Worm (Caenorhabditis elegans) whole organism, late embryonic: ENCODE data around the gene sto-1.

Experiments
- C08G9.2 ChIP-seq: sonication (generic microtip); optimal IDR thresholded peaks from 2 replicates; lab custom pipeline; 2016; ENCODE audit warnings: mild to moderate bottlenecking, missing genetic modification characterization, moderate library complexity, missing compliant biosample characterization
- C38D4.7 ChIP-seq: fragments of 200-800 bp; sonication (Bioruptor generic); optimal IDR thresholded peaks from 2 replicates; lab custom pipeline; 2018; ENCODE audit warnings: mild to moderate bottlenecking, missing genetic modification characterization, moderate library complexity, missing compliant biosample characterization
- K09A11.1 ChIP-seq: sonication (generic microtip); optimal IDR thresholded peaks from 2 replicates; lab custom pipeline; 2017; ENCODE audit warnings: antibody characterized with exemption, mild to moderate bottlenecking, missing genetic modification characterization, missing compliant biosample characterization; ENCODE audit not compliant: insufficient read depth
- T23F11.4 ChIP-seq: fragments of 200-800 bp; sonication (Bioruptor generic); optimal IDR thresholded peaks from 2 replicates; lab custom pipeline; 2018; ENCODE audit warnings: mild to moderate bottlenecking, missing genetic modification characterization, missing compliant biosample characterization
- Y22D7AL.16 ChIP-seq: sonication (generic microtip); optimal IDR thresholded peaks from 2 replicates; lab custom pipeline; 2016; ENCODE audit warnings: missing genetic modification characterization, missing compliant biosample characterization
- ahr-1 ChIP-seq: sonication (generic microtip); optimal IDR thresholded peaks from 2 replicates; lab custom pipeline; 2016; ENCODE audit warnings: missing genetic modification characterization, missing compliant biosample characterization
- ceh-14 ChIP-seq: sonication (generic microtip); optimal IDR thresholded peaks from 2 replicates; lab custom pipeline; 2016; ENCODE audit warnings: missing genotype, missing genetic modification characterization, missing compliant biosample characterization
- ceh-19 ChIP-seq: fragments of 200-800 bp; sonication (Bioruptor generic); optimal IDR thresholded peaks from 2 replicates; lab custom pipeline; 2018; ENCODE audit warnings: mild to moderate bottlenecking, missing genetic modification characterization, missing compliant biosample characterization
- ceh-2 ChIP-seq: sonication (generic microtip); optimal IDR thresholded peaks from 2 replicates; lab custom pipeline; 2016; ENCODE audit warnings: missing genotype, missing genetic modification characterization, missing compliant biosample characterization
- ceh-24 ChIP-seq: sonication (generic microtip); optimal IDR thresholded peaks from 2 replicates; lab custom pipeline; 2016; ENCODE audit warnings: mild to moderate bottlenecking, missing genetic modification characterization, missing compliant biosample characterization
- ceh-31 ChIP-seq: sonication (generic microtip); optimal IDR thresholded peaks from 2 replicates; lab custom pipeline; 2016; ENCODE audit warnings: missing genetic modification characterization, missing compliant biosample characterization
- ceh-45 ChIP-seq: fragments of 200-800 bp; sonication (Bioruptor generic); IDR thresholded peaks from 2 replicates; pipeline ENCODE4 v1.3.6; 2022; ENCODE audit warnings: missing genetic modification reagents, missing genetic modification characterization, missing compliant biosample characterization
- ceh-48 ChIP-seq: sonication (generic microtip); optimal IDR thresholded peaks from 2 replicates; lab custom pipeline; 2016; ENCODE audit warnings: missing genetic modification characterization, inconsistent platforms, missing compliant biosample characterization
- che-1 ChIP-seq: sonication (generic microtip); optimal IDR thresholded peaks from 2 replicates; lab custom pipeline; 2016; ENCODE audit warnings: mild to moderate bottlenecking, missing genetic modification characterization, missing compliant biosample characterization
- elt-2 ChIP-seq: sonication (generic microtip); optimal IDR thresholded peaks from 2 replicates; lab custom pipeline; 2016; ENCODE audit warnings: missing genetic modification reagents, missing genetic modification characterization, missing compliant biosample characterization
- elt-4 ChIP-seq: sonication (generic microtip); optimal IDR thresholded peaks from 2 replicates; lab custom pipeline; 2016; ENCODE audit warnings: missing genetic modification characterization, missing compliant biosample characterization
- ets-4 ChIP-seq: sonication (generic microtip); optimal IDR thresholded peaks from 2 replicates; lab custom pipeline; 2016; ENCODE audit warnings: missing genetic modification characterization, missing compliant biosample characterization
- eyg-1 ChIP-seq: sonication (generic microtip); optimal IDR thresholded peaks from 2 replicates; lab custom pipeline; 2016; ENCODE audit warnings: missing genotype, missing genetic modification characterization, missing compliant biosample characterization
- hlh-13 ChIP-seq: fragments of 200-800 bp; sonication (Bioruptor generic); optimal IDR thresholded peaks from 2 replicates; lab custom pipeline; 2018; ENCODE audit warnings: mild to moderate bottlenecking, missing genetic modification characterization, missing compliant biosample characterization
- hlh-15 ChIP-seq: sonication (generic microtip); optimal IDR thresholded peaks from 2 replicates; lab custom pipeline; 2016; ENCODE audit warnings: missing genetic modification characterization, missing compliant biosample characterization
- hlh-8 ChIP-seq: sonication (generic microtip); optimal IDR thresholded peaks from 2 replicates; lab custom pipeline; 2016; ENCODE audit warnings: missing genotype, missing genetic modification characterization, missing compliant biosample characterization
- lin-11 ChIP-seq: fragments of 200-800 bp; sonication (Bioruptor generic); optimal IDR thresholded peaks from 2 replicates; lab custom pipeline; 2018; ENCODE audit warnings: mild to moderate bottlenecking, missing genetic modification characterization, missing compliant biosample characterization
- madf-2 ChIP-seq: sonication (generic microtip); optimal IDR thresholded peaks from 2 replicates; lab custom pipeline; 2017; ENCODE audit warnings: missing genetic modification characterization, missing compliant biosample characterization
- mec-3 ChIP-seq: sonication (generic microtip); optimal IDR thresholded peaks from 2 replicates; lab custom pipeline; 2016; ENCODE audit warnings: borderline replicate concordance, missing genetic modification characterization, missing compliant biosample characterization
- nfya-1 ChIP-seq: sonication (generic microtip); optimal IDR thresholded peaks from 2 replicates; lab custom pipeline; 2017; ENCODE audit warnings: missing genetic modification characterization, mild to moderate bottlenecking, missing compliant biosample characterization, antibody characterized with exemption, moderate library complexity
- npax-4 ChIP-seq: sonication (generic microtip); optimal IDR thresholded peaks from 2 replicates; lab custom pipeline; 2016; ENCODE audit warnings: missing genetic modification characterization, missing compliant biosample characterization
- pag-3 ChIP-seq: sonication (generic microtip); optimal IDR thresholded peaks from 2 replicates; lab custom pipeline; 2016; ENCODE audit warnings: missing compliant biosample characterization, missing genetic modification characterization, borderline replicate concordance
- pat-9 ChIP-seq: fragments of 200-800 bp; sonication (Bioruptor generic); optimal IDR thresholded peaks from 2 replicates; lab custom pipeline; 2018; ENCODE audit warnings: mild to moderate bottlenecking, missing genetic modification characterization, moderate library complexity, missing compliant biosample characterization
- pax-1 ChIP-seq: fragments of 150-350 bp; optimal IDR thresholded peaks from 2 replicates; lab custom pipeline; 2014; ENCODE audit warnings: missing biosample characterization, missing genetic modification characterization
- pha-4 ChIP-seq: fragments of 150-350 bp; optimal IDR thresholded peaks from 2 replicates; lab custom pipeline; 2018; ENCODE audit warnings: missing biosample characterization, missing genetic modification reagents, missing genetic modification characterization
- sox-2 ChIP-seq: fragments of 200-800 bp; sonication (Bioruptor generic); IDR thresholded peaks from 2 replicates; pipeline ENCODE4 v1.3.6; 2022; ENCODE audit warnings: missing genetic modification reagents, missing genetic modification characterization, missing compliant biosample characterization
- sox-4 ChIP-seq: sonication (generic microtip); optimal IDR thresholded peaks from 2 replicates; lab custom pipeline; 2017; ENCODE audit warnings: mild to moderate bottlenecking, missing genetic modification characterization, inconsistent platforms, missing compliant biosample characterization
- tbx-7 ChIP-seq: sonication (generic microtip); optimal IDR thresholded peaks from 2 replicates; lab custom pipeline; 2016; ENCODE audit warnings: missing genotype, missing genetic modification characterization, missing compliant biosample characterization
- unc-3 ChIP-seq, 2 experiments: fragments of 200-800 bp in 1 of 2; sonication (Bioruptor generic) in 1 of 2; sonication (generic microtip) in 1 of 2; conservative IDR thresholded peaks in 1 of 2; optimal IDR thresholded peaks in 1 of 2; 2 replicates each; pipeline versions ENCODE4 v1.3.6 to Lab custom; 2016 to 2022; ENCODE audit warnings: missing compliant biosample characterization in 2 of 2, missing genetic modification characterization in 2 of 2, missing genetic modification reagents in 1 of 2
- unc-55 ChIP-seq: sonication (generic microtip); optimal IDR thresholded peaks from 2 replicates; lab custom pipeline; 2017; ENCODE audit warnings: missing biosample characterization, missing genetic modification reagents, missing genetic modification characterization
- unc-86 ChIP-seq: sonication (generic microtip); optimal IDR thresholded peaks from 2 replicates; lab custom pipeline; 2016; ENCODE audit warnings: missing genetic modification characterization, missing compliant biosample characterization
- zip-5 ChIP-seq: sonication (generic microtip); optimal IDR thresholded peaks from 2 replicates; lab custom pipeline; 2016; ENCODE audit warnings: missing genetic modification characterization, missing compliant biosample characterization
- ztf-16 ChIP-seq: sonication (generic microtip); optimal IDR thresholded peaks from 2 replicates; lab custom pipeline; 2017; ENCODE audit warnings: missing genetic modification characterization, missing compliant biosample characterization

The sto-1 gene

DNA sequence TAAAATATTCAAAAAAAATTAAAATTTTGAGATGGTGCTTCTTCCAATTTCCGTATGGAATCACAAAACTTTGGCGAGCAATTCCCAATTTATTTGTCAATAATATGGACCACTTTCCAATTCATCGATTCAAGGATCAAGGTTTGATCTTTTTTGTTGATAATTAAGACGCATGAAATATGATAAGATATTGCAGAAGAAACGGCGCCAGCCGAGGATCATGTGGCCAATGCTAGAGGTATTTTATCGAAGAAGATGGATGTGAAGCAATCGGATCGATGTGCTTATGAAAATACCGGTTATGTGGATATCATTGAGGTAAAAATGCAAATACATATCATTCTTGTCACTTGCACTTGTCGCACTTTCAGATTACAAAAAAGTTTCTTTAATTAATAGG lies 12.2 kb upstream of the sto-1 start:
- TF ChIP-seq eyg-1 = no peak
- no peak for TF ChIP-seq sox-2 (GFP tag; lab: Robert Waterston, UW)
- no peak for TF ChIP-seq lin-11 (tag; lab: Kevin White, UChicago)
- no peak for TF ChIP-seq hlh-13 (GFP tag; lab: Kevin White, UChicago)
- no peak for TF ChIP-seq K09A11.1 (tag; lab: Kevin White, UChicago)
- no peak for TF ChIP-seq mec-3
- TF ChIP-seq unc-86 (tag; lab: Kevin White, UChicago) = no peak
- no peak for TF ChIP-seq ceh-31 (tag; lab: Kevin White, UChicago)
- TF ChIP-seq elt-4 (tag; lab: Kevin White, UChicago) = no peak
- no peak for TF ChIP-seq ceh-48 (tag; lab: Kevin White, UChicago)
- TF ChIP-seq ceh-2 (tag; lab: Kevin White, UChicago) = no peak
- no peak for TF ChIP-seq npax-4 (tag; lab: Kevin White, UChicago)
- TF ChIP-seq pax-1 (tag; lab: Kevin White, UChicago) = no peak
- TF ChIP-seq unc-3 (GFP tag; conservative IDR thresholded peaks at IDR 0.05; lab: Robert Waterston, UW) = no peak
- no peak for TF ChIP-seq unc-3 (tag; optimal IDR thresholded peaks at IDR 0.05; lab: Kevin White, UChicago)

DNA sequence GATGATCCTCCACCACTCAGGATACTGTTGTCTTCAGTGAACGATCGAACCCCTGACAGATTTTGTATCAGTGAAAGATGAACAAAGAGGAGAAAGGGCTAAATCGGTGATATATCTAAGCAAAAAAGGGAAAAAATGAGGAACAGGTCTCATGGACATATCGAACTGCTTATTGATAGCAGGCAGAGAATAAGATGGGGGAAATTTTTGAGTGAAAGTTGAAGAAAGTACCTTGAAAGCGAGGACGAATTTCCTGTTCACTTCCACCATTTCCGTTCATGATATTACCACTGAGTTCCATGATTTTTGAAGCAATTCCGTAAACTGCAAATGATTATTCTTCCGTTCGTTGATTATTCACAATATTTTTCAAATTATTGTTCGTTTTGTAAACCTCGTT lies 9.3 kb upstream of the sto-1 start:
- TF ChIP-seq tbx-7 (tag; lab: Kevin White, UChicago) (no peak), ceh-19 (no peak), elt-2 (tag; lab: Kevin White, UChicago) (no peak), pha-4 (tag; lab: Kevin White, UChicago) (no peak), Y22D7AL.16 (tag; lab: Kevin White, UChicago) (no peak), pax-1 (tag; lab: Kevin White, UChicago) (no peak), ceh-14 (no peak), che-1 (tag; lab: Kevin White, UChicago) (no peak), nfya-1 (no peak)

DNA sequence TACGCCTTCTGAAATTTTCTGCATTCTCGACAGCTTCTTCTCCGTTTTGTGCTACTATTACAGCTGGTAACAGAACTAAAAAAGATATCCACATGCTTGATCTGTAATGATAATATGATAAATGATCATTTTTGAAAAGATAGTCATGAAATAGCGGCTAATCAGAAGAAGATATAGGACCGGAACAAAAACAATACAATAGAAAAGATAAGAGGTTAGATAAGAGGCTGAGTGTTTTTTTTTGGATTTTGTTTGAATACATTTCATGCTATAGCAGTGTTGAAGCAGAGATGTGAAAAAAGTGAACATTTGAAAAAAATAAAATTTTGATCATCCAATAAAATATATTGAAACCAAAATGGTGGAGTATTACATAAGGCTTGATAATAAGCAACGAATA lies 8.3 kb upstream of the sto-1 start, which contains the start of gene F46C8.8:
TSS of gene F46C8.8 (minus strand) at position 101 of the 400 bp plus-strand sequence.
- TF ChIP-seq ahr-1 (tag; lab: Kevin White, UChicago) (no peak), sox-4 (tag; lab: Kevin White, UChicago) (no peak), ceh-24 (no peak), hlh-15 (tag; lab: Kevin White, UChicago) (no peak), lin-11 (tag; lab: Kevin White, UChicago) (no peak)

DNA sequence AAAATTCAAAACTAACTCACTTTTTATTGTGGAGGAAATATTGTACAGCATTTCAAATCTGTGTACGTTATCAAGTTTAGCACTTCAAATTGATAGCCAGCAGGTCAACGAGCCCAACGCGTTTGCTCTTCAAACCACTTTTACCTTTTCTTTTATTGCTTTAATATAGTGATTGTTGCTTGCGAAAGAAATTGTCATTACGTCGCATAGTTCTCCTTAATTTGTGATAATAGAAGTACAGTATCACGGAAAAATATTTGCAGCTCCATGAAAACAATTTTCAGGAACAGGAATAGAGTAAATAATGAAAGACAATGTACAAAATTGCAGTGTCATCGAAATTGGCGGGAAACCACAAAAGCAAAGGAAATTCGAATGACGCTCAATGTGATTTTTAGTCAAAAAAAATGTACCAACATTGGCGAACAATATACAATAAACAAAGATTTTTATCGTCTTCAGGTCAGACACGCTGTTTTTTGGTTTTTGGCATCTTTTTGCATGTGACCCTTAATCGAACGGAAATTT lies 3.6 kb upstream of the sto-1 start, which contains the start of the genes PDB1.1 and F08C6.5:
TSS of gene PDB1.1 (minus strand) at position 158 of the 528 bp plus-strand sequence.
TSS of gene F08C6.5 (plus strand) at position 478 of the 528 bp plus-strand sequence.
- TF ChIP-seq K09A11.1 (tag; lab: Kevin White, UChicago) = no peak
- TF ChIP-seq elt-2 (tag; lab: Kevin White, UChicago) = peak; percentile 33
- no peak for TF ChIP-seq ceh-45 (GFP tag; lab: Robert Waterston, UW)
- no peak for TF ChIP-seq ceh-19
- no peak for TF ChIP-seq pag-3 (tag; lab: Kevin White, UChicago)
- no peak for TF ChIP-seq tbx-7 (tag; lab: Kevin White, UChicago)

DNA sequence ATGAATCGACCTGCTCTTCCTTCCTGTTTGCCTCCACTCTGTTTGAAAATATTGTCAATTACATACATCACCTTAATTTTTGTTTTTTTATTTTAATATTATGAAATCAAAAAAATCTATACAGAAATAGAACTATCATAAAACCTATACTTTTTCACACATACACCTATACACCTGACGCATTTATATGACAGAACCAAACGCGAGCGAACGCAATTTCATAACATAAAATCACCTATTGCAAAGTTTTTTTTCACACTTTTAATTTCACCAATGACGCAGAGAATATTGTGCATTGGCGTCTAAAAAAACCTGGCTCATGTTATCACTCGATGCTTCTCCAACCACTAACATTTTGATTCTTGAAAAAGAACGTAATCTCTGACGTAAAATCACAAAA lies 652 bp upstream of the sto-1 start:
- TF ChIP-seq unc-55 (GFP tag; lab: Kevin White, UChicago) (no peak), ztf-16 (no peak), tbx-7 (tag; lab: Kevin White, UChicago) (no peak), pag-3 (tag; lab: Kevin White, UChicago) (no peak)

DNA sequence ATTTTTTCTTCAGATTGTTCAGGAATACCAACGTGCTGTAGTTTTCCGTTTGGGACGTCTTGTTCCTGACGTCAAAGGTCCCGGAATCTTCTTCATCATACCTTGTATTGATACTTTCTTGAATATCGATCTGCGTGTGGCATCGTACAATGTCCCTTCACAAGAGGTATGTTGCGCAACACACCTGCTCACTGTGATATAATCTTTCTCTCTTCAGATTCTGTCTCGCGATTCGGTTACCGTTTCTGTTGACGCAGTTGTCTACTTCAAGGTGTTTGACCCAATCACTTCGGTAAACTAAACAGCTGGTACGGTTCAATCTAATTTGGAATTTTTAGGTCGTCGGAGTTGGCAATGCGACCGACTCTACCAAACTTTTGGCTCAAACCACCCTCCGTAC lies 801 bp downstream of the sto-1 start:
- TF ChIP-seq hlh-13 (GFP tag; lab: Kevin White, UChicago) (no peak), ets-4 (tag; lab: Kevin White, UChicago) (no peak), madf-2 (tag; lab: Kevin White, UChicago) (no peak), pag-3 (tag; lab: Kevin White, UChicago) (no peak), unc-86 (tag; lab: Kevin White, UChicago) (no peak), pat-9 (tag; lab: Kevin White, UChicago) (no peak), unc-55 (GFP tag; lab: Kevin White, UChicago) (no peak), hlh-15 (tag; lab: Kevin White, UChicago) (no peak), C08G9.2 (no peak), npax-4 (tag; lab: Kevin White, UChicago) (no peak), hlh-8 (tag; lab: Kevin White, UChicago) (no peak), ceh-31 (tag; lab: Kevin White, UChicago) (no peak), C38D4.7 (GFP tag; lab: Kevin White, UChicago) (no peak), T23F11.4 (GFP tag; lab: Kevin White, UChicago) (no peak), zip-5 (no peak)
- TF ChIP-seq, all 69 proteins: peak for 0
